Worm (Caenorhabditis elegans) whole organism, L4 larva: ENCODE data around the gene fbxb-111.

ENCODE experiments used
- ZK546.5 ChIP-seq, 2 experiments: sonication (generic microtip); optimal IDR thresholded peaks; 2 replicates each; lab custom pipeline; 2017; ENCODE audit warnings: missing biosample characterization in 2 of 2, missing genetic modification characterization in 2 of 2
- arid-1 ChIP-seq: fragments of 200-800 bp; sonication (Bioruptor generic); conservative IDR thresholded peaks from 2 replicates; pipeline ENCODE4 v1.3.6; 2022; ENCODE audit warnings: missing genetic modification reagents, missing genetic modification characterization, missing compliant biosample characterization
- ceh-32 ChIP-seq: sonication (generic microtip); optimal IDR thresholded peaks from 2 replicates; lab custom pipeline; 2016; ENCODE audit warnings: mild to moderate bottlenecking, missing genetic modification characterization, missing compliant biosample characterization; ENCODE audit not compliant: poor library complexity
- ces-1 ChIP-seq: fragments of 150-350 bp; sonication (generic microtip); optimal IDR thresholded peaks from 4 replicates; lab custom pipeline; 2014; ENCODE audit warnings: missing biosample characterization, missing genetic modification reagents, missing genetic modification characterization
- lin-15B ChIP-seq: fragments of 150-350 bp; sonication (generic microtip); optimal IDR thresholded peaks from 3 replicates; lab custom pipeline; 2014; ENCODE audit warnings: missing biosample characterization, missing genetic modification characterization
- nhr-237 ChIP-seq: sonication (generic microtip); optimal IDR thresholded peaks from 2 replicates; lab custom pipeline; 2017; ENCODE audit warnings: missing biosample characterization, missing genetic modification characterization
- unc-39 ChIP-seq: sonication (generic microtip); optimal IDR thresholded peaks from 2 replicates; lab custom pipeline; 2017; ENCODE audit warnings: missing biosample characterization, missing genetic modification characterization

DNA sequence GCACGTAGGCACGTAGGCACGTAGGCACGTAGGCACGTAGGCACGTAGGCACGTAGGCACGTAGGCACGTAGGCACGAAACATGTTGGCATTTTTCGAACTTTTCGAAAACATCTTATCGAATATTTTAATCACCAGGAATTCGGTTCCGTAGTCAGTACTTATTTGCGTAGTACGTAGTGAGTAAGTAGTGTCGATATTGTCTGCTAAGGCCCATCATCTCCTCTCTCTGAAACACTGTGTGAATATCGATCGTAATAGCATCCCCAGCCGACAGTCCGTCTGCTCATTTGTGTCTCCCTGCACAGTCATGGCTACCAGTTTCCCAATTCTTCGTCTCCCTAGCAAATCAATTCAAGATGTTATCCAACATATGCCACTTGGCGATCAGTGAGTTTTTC is 12.7 kb downstream of the fbxb-111 start, which contains the start of gene fbxb-106:
- TF ChIP-seq lin-15B (no peak), nhr-237 (tag; lab: Kevin White, UChicago) (no peak), arid-1 (no peak), ceh-32 (tag; lab: Kevin White, UChicago) (no peak), unc-39 (tag; lab: Kevin White, UChicago) (no peak), ZK546.5 (tag; optimal IDR thresholded peaks at IDR 0.05; lab: Kevin White, UChicago) (no peak), ces-1 (no peak)
